Worm (Caenorhabditis elegans) whole organism, midembryonic: ENCODE results near the gene btb-5.

Experiments used
- T22C8.4 ChIP-seq: fragments of 200-800 bp; sonication (Bioruptor generic); IDR thresholded peaks from 2 replicates; pipeline ENCODE4 v1.3.6; 2022; ENCODE audit warnings: missing genetic modification characterization, missing compliant biosample characterization
- cog-1 ChIP-seq: sonication (generic microtip); optimal IDR thresholded peaks from 2 replicates; lab custom pipeline; 2016; ENCODE audit warnings: missing genetic modification characterization, missing compliant biosample characterization
- flt-1 ChIP-seq: fragments of 200-800 bp; sonication (Bioruptor generic); IDR thresholded peaks from 2 replicates; pipeline ENCODE4 v1.3.6; 2022; ENCODE audit warnings: missing genetic modification characterization, missing compliant biosample characterization
- ref-1 ChIP-seq: fragments of 200-800 bp; sonication (Bioruptor generic); conservative IDR thresholded peaks from 2 replicates; pipeline ENCODE4 v1.3.6; 2022; ENCODE audit warnings: missing genetic modification reagents, missing genetic modification characterization, missing compliant biosample characterization
- tab-1 ChIP-seq: fragments of 200-800 bp; sonication (Bioruptor generic); IDR thresholded peaks from 2 replicates; pipeline ENCODE4 v1.3.6; 2022; ENCODE audit warnings: missing genetic modification characterization, missing compliant biosample characterization

DNA sequence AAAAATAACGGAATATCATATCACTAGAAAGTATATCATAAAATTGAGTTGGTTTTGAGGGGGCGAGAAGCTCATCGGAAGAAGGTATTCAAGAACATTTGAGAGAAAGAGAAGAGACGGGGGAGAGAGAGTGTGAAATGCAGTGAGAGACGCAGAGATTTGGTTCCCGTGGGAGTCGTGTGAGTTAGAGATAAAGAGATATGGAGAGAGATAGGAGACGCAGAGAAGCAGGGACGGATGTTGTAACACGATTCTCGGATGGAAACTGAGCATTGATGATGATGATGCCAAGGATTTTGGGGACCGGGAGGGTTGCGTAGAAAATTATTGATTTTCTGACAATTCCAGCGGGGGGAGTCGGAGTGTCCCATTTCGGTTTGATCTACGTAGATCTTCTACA lies 35.3 kb upstream of the btb-5 start:
- TF ChIP-seq tab-1 (GFP tag; lab: Robert Waterston, UW) (no peak), flt-1 (GFP tag; lab: Robert Waterston, UW) (no peak), T22C8.4 (no peak), cog-1 (no peak), ref-1 (GFP tag; lab: Robert Waterston, UW) (no peak)
